Fruit fly (Drosophila melanogaster) whole organism, embryonic: ENCODE data around the gene Mrgn1.

Experiments
- ATbp ChIP-seq: fragments of 200-800 bp; sonication (Bioruptor generic); optimal IDR thresholded peaks from 2 replicates; lab custom pipeline; 2017; ENCODE audit warnings: missing biosample characterization, mild to moderate bottlenecking, missing genetic modification characterization, missing genetic modification reagents
- CG12659 ChIP-seq: fragments of 200-800 bp; sonication (Bioruptor generic); optimal IDR thresholded peaks from 3 replicates; lab custom pipeline; 2017; ENCODE audit warnings: mild to moderate bottlenecking, missing biosample characterization, missing genetic modification reagents, missing genetic modification characterization
- CG13424 ChIP-seq: fragments of 200-800 bp; sonication (Bioruptor generic); optimal IDR thresholded peaks from 2 replicates; lab custom pipeline; 2019; ENCODE audit warnings: missing biosample characterization, mild to moderate bottlenecking, missing genetic modification characterization, moderate library complexity
- CG13775 ChIP-seq: fragments of 200-800 bp; sonication (Bioruptor generic); optimal IDR thresholded peaks from 3 replicates; lab custom pipeline; 2017; ENCODE audit warnings: missing biosample characterization, mild to moderate bottlenecking, missing genetic modification characterization
- CG13894 ChIP-seq: fragments of 200-800 bp; sonication (Bioruptor generic); optimal IDR thresholded peaks from 3 replicates; lab custom pipeline; 2018; ENCODE audit warnings: missing biosample characterization, mild to moderate bottlenecking, missing genetic modification characterization, moderate library complexity
- CG14441 ChIP-seq: fragments of 200-800 bp; sonication (Bioruptor generic); IDR thresholded peaks from 2 replicates; pipeline ENCODE4 v1.3.6; 2022; ENCODE audit warnings: missing biosample characterization, missing genetic modification characterization
- CG1529 ChIP-seq: fragments of 200-800 bp; sonication (Bioruptor generic); optimal IDR thresholded peaks from 3 replicates; lab custom pipeline; 2018; ENCODE audit warnings: missing biosample characterization, missing genetic modification characterization
- CG17361 ChIP-seq: fragments of 200-800 bp; sonication (Bioruptor generic); IDR thresholded peaks from 3 replicates; pipeline ENCODE4 v1.3.6; 2022; ENCODE audit warnings: missing biosample characterization, missing genetic modification characterization
- CG17802 ChIP-seq: fragments of 200-800 bp; sonication (Bioruptor generic); optimal IDR thresholded peaks from 2 replicates; lab custom pipeline; 2018; ENCODE audit warnings: missing biosample characterization, mild to moderate bottlenecking, missing genetic modification characterization, moderate library complexity
- CG18262 ChIP-seq: fragments of 200-800 bp; optimal IDR thresholded peaks from 3 replicates; lab custom pipeline; 2019; ENCODE audit warnings: missing biosample characterization, mild to moderate bottlenecking, missing genetic modification characterization, moderate library complexity
- CG18764 ChIP-seq: fragments of 200-800 bp; sonication (Bioruptor generic); optimal IDR thresholded peaks from 3 replicates; lab custom pipeline; 2016; ENCODE audit warnings: missing biosample characterization, missing genetic modification characterization
- CG31224 ChIP-seq: fragments of 200-800 bp; sonication (Bioruptor generic); IDR thresholded peaks from 2 replicates; pipeline ENCODE4 v1.3.6; 2022; ENCODE audit warnings: missing biosample characterization, missing genetic modification characterization
- CG32767 ChIP-seq: fragments of 200-800 bp; sonication (Bioruptor generic); IDR thresholded peaks from 2 replicates; pipeline ENCODE4 v1.3.6; 2022; ENCODE audit warnings: missing biosample characterization, missing genetic modification characterization
- CG4328 ChIP-seq: fragments of 200-800 bp; sonication (Bioruptor generic); optimal IDR thresholded peaks from 3 replicates; lab custom pipeline; 2017; ENCODE audit warnings: missing biosample characterization, missing genetic modification reagents, missing genetic modification characterization
- CG5180 ChIP-seq: fragments of 200-800 bp; sonication (Bioruptor generic); optimal IDR thresholded peaks from 3 replicates; lab custom pipeline; 2017; ENCODE audit warnings: missing biosample characterization, missing genetic modification characterization, mild to moderate bottlenecking, moderate library complexity, missing genetic modification reagents
- CG6683 ChIP-seq: fragments of 200-800 bp; sonication (Bioruptor generic); optimal IDR thresholded peaks from 2 replicates; lab custom pipeline; 2017; ENCODE audit warnings: missing biosample characterization, mild to moderate bottlenecking, missing genetic modification characterization, missing genetic modification reagents
- CG6765 ChIP-seq: fragments of 200-800 bp; sonication (Bioruptor generic); optimal IDR thresholded peaks from 3 replicates; lab custom pipeline; 2017; ENCODE audit warnings: missing biosample characterization, mild to moderate bottlenecking, missing genetic modification characterization
- CG7745 ChIP-seq: fragments of 200-800 bp; sonication (Bioruptor generic); optimal IDR thresholded peaks from 2 replicates; lab custom pipeline; 2018; ENCODE audit warnings: missing biosample characterization, mild to moderate bottlenecking, missing genetic modification characterization, moderate library complexity
- CG7987 ChIP-seq: fragments of 200-800 bp; sonication (Bioruptor generic); optimal IDR thresholded peaks from 2 replicates; lab custom pipeline; 2018; ENCODE audit warnings: missing biosample characterization, mild to moderate bottlenecking, missing genetic modification characterization, moderate library complexity
- CG9817 ChIP-seq: fragments of 200-800 bp; sonication (Bioruptor generic); optimal IDR thresholded peaks from 2 replicates; lab custom pipeline; 2018; ENCODE audit warnings: missing biosample characterization, mild to moderate bottlenecking, missing genetic modification characterization, moderate library complexity
- CG9932 ChIP-seq: fragments of 200-800 bp; sonication (Bioruptor generic); IDR thresholded peaks from 2 replicates; pipeline ENCODE4 v1.3.6; 2022; ENCODE audit warnings: missing biosample characterization, missing genetic modification characterization
- HHEX ChIP-seq: fragments of 200-800 bp; sonication (Bioruptor generic); optimal IDR thresholded peaks from 3 replicates; lab custom pipeline; 2017; ENCODE audit warnings: missing biosample characterization, mild to moderate bottlenecking, missing genetic modification characterization, missing genetic modification reagents
- HLH3B ChIP-seq: fragments of 200-800 bp; sonication (Bioruptor generic); IDR thresholded peaks from 2 replicates; pipeline ENCODE4 v1.3.6; 2022; ENCODE audit warnings: missing biosample characterization, missing genetic modification characterization
- HLHmδ ChIP-seq: fragments of 200-800 bp; sonication (Bioruptor generic); optimal IDR thresholded peaks from 2 replicates; lab custom pipeline; 2018; ENCODE audit warnings: missing biosample characterization, mild to moderate bottlenecking, missing genetic modification characterization, moderate library complexity
- Hey ChIP-seq: fragments of 200-800 bp; sonication (Bioruptor generic); optimal IDR thresholded peaks from 3 replicates; lab custom pipeline; 2018; ENCODE audit warnings: missing biosample characterization, mild to moderate bottlenecking, missing genetic modification characterization
- HmgZ ChIP-seq: fragments of 200-800 bp; sonication (Bioruptor generic); optimal IDR thresholded peaks from 2 replicates; lab custom pipeline; 2018; ENCODE audit warnings: missing biosample characterization, mild to moderate bottlenecking, missing genetic modification characterization
- Hr39 ChIP-seq: fragments of >200 bp; optimal IDR thresholded peaks from 2 replicates; lab custom pipeline; 2017
- Nf-YC ChIP-seq: fragments of 200-800 bp; optimal IDR thresholded peaks from 3 replicates; lab custom pipeline; 2019; ENCODE audit warnings: missing biosample characterization, mild to moderate bottlenecking, missing genetic modification characterization, moderate library complexity
- Pdp1 ChIP-seq, 2 experiments: fragments of 200-800 bp; sonication (Bioruptor generic); optimal IDR thresholded peaks; 3 replicates each; lab custom pipeline; 2016; ENCODE audit warnings: missing biosample characterization in 2 of 2, missing genetic modification characterization in 2 of 2, mild to moderate bottlenecking in 1 of 2, moderate library complexity in 1 of 2
- Poxn ChIP-seq: fragments of 200-800 bp; sonication (Bioruptor generic); IDR thresholded peaks from 2 replicates; pipeline ENCODE4 v1.3.6; 2022; ENCODE audit warnings: missing biosample characterization, missing genetic modification characterization
- Ravus ChIP-seq: fragments of 200-800 bp; sonication (Bioruptor generic); IDR thresholded peaks from 2 replicates; pipeline ENCODE4 v1.3.6; 2022; ENCODE audit warnings: missing biosample characterization, missing genetic modification characterization
- Spps ChIP-seq: fragments of 200-800 bp; sonication (Bioruptor generic); optimal IDR thresholded peaks from 2 replicates; lab custom pipeline; 2018; ENCODE audit warnings: missing biosample characterization, mild to moderate bottlenecking, missing genetic modification characterization
- Trl ChIP-seq, 3 experiments: fragments of >200 bp in 2 of 3; fragments of 200-800 bp in 1 of 3; sonication (Bioruptor generic) in 1 of 3; optimal IDR thresholded peaks; 2 replicates in 1 of 3; 3 replicates in 2 of 3; lab custom pipeline; 2016 to 2017; ENCODE audit warnings: missing biosample characterization in 1 of 3, missing genetic modification characterization in 1 of 3
- al ChIP-seq: fragments of 200-800 bp; sonication (Bioruptor generic); IDR thresholded peaks from 2 replicates; pipeline ENCODE4 v1.3.6; 2022; ENCODE audit warnings: missing biosample characterization, missing genetic modification characterization
- ara ChIP-seq: fragments of 200-800 bp; sonication (Bioruptor generic); IDR thresholded peaks from 2 replicates; pipeline ENCODE4 v1.3.6; 2022; ENCODE audit warnings: missing biosample characterization, missing genetic modification characterization
- caup ChIP-seq: fragments of 200-800 bp; sonication (Bioruptor generic); optimal IDR thresholded peaks from 3 replicates; lab custom pipeline; 2017; ENCODE audit warnings: missing biosample characterization, mild to moderate bottlenecking, missing genetic modification characterization, moderate library complexity; ENCODE audit not compliant: severe bottlenecking
- crc ChIP-seq: fragments of 200-800 bp; sonication (Bioruptor generic); optimal IDR thresholded peaks from 2 replicates; lab custom pipeline; 2016; ENCODE audit warnings: missing biosample characterization, missing genetic modification characterization
- dati ChIP-seq: fragments of 200-800 bp; sonication (Bioruptor generic); IDR thresholded peaks from 2 replicates; pipeline ENCODE4 v1.3.6; 2022; ENCODE audit warnings: missing biosample characterization, missing genetic modification characterization
- fd64A ChIP-seq: fragments of 200-800 bp; sonication (Bioruptor generic); optimal IDR thresholded peaks from 3 replicates; lab custom pipeline; 2018; ENCODE audit warnings: missing biosample characterization, mild to moderate bottlenecking, missing genetic modification characterization
- fru ChIP-seq: fragments of >200 bp; optimal IDR thresholded peaks from 2 replicates; lab custom pipeline; 2017
- lmd ChIP-seq: fragments of 200-800 bp; sonication (Bioruptor generic); IDR thresholded peaks from 2 replicates; pipeline ENCODE4 v1.3.6; 2022; ENCODE audit warnings: missing biosample characterization, missing genetic modification characterization
- pfk ChIP-seq: fragments of 200-800 bp; sonication (Bioruptor generic); optimal IDR thresholded peaks from 2 replicates; lab custom pipeline; 2018; ENCODE audit warnings: missing biosample characterization, mild to moderate bottlenecking, missing genetic modification characterization, moderate library complexity
- phol ChIP-seq: fragments of 200-800 bp; sonication (Bioruptor generic); optimal IDR thresholded peaks from 3 replicates; lab custom pipeline; 2018; ENCODE audit warnings: missing biosample characterization, mild to moderate bottlenecking, missing genetic modification characterization, moderate library complexity
- sens ChIP-seq: fragments of 200-800 bp; sonication (Bioruptor generic); peaks from one replicate; lab custom pipeline; 2016; ENCODE audit warnings: missing biosample characterization, missing genetic modification characterization
- slbo ChIP-seq: fragments of 200-800 bp; sonication (Bioruptor generic); IDR thresholded peaks from 2 replicates; pipeline ENCODE4 v1.3.6; 2022; ENCODE audit warnings: missing biosample characterization, missing genetic modification characterization
- stc ChIP-seq: fragments of 200-800 bp; sonication (Bioruptor generic); IDR thresholded peaks from 2 replicates; pipeline ENCODE4 v1.3.6; 2022; ENCODE audit warnings: missing biosample characterization, missing genetic modification characterization
- tgo ChIP-seq: fragments of 200-800 bp; sonication (Bioruptor generic); IDR thresholded peaks from 3 replicates; pipeline ENCODE4 v1.3.6; 2022; ENCODE audit warnings: missing biosample characterization, missing genetic modification characterization
- tup ChIP-seq: fragments of 200-800 bp; sonication (Bioruptor generic); optimal IDR thresholded peaks from 2 replicates; lab custom pipeline; 2016; ENCODE audit warnings: missing biosample characterization, mild to moderate bottlenecking, missing genetic modification characterization, moderate library complexity
- wor ChIP-seq: fragments of 200-800 bp; sonication (Bioruptor generic); IDR thresholded peaks from 2 replicates; pipeline ENCODE4 v1.3.6; 2022; ENCODE audit warnings: missing biosample characterization, missing genetic modification characterization

The Mrgn1 gene

DNA sequence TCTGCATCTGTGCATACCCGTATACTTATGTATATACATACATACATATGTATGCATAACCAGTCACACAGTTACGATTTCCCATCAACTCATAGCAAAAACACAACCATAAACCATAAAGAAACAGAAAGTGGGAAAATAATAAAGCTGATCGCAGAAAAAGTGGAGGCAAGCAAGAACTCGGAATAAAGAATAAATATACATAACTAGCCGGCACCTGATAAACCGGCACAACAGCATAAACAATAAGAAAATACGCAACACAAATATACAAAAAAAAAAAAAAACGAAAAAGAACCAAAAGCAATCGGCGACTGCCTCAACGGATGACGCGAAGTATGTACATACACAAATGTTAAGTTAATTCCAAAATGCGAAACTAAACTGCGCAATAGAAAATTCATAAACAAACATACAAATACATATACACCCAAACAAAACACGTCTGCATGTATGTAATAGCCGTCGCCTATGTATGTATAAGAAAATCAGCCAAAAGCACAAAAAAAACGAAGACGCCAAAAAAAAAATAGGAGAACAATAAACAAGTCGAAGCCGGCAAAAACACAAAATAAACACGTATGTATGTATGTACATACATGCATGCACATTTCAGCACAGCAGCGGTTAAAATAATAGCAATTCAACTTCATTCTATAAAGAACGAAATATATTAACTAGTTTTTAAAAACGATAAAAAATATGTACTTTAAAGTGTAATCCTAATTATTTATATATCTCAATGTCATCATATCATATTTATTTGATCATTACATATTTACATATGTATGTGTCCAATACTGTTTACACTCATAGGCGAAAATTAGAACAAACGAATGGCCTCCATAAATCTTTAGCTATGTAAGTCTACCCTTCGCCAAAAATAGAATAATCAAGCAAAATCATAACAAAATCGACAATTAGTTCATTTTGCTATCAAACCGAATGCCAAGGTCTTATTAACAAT, 27.4 kb upstream of the Mrgn1 start (continued):
- TF ChIP-seq HmgZ (peak; percentile 70), CG31224 (GFP tag; lab: Robert Waterston, UW) (peak; percentile 58), lmd (peak; percentile 80), Ravus (GFP tag; lab: Robert Waterston, UW) (peak; percentile 49), CG5180 (peak; percentile 33), CG17802 (no peak), fd64A (GFP tag; lab: Kevin White, UChicago) (no peak), CG9817 (tag; lab: Kevin White, UChicago) (peak; percentile 49), dati (GFP tag; lab: Robert Waterston, UW) (no peak), sens (GFP tag; lab: Kevin White, UChicago) (peak; percentile 89), HLH3B (GFP tag; lab: Robert Waterston, UW) (peak; percentile 78), CG7987 (GFP tag; lab: Kevin White, UChicago) (peak; percentile 2), stc (GFP tag; lab: Robert Waterston, UW) (peak; percentile 84), ATbp (GFP tag; lab: Kevin White, UChicago) (no peak), Hey (tag; lab: Kevin White, UChicago) (no peak), CG4328 (GFP tag; lab: Kevin White, UChicago) (no peak), HHEX (GFP tag; lab: Kevin White, UChicago) (peak; percentile 54), slbo (peak; percentile 85), phol (tag; lab: Kevin White, UChicago) (peak; percentile 53), CG12659 (peak; percentile 74), CG13775 (peak; percentile 55), CG13424 (peak; percentile 73), CG18262 (tag; lab: Kevin White, UChicago) (peak; percentile 74), CG13894 (peak; percentile 3), caup (peak; percentile 57), CG18764 (GFP tag; lab: Kevin White, UChicago) (peak; percentile 36), tup (no peak), CG1529 (GFP tag; lab: Kevin White, UChicago) (no peak), HLHmδ (GFP tag; lab: Kevin White, UChicago) (no peak), pfk (GFP tag; lab: Kevin White, UChicago) (no peak), ara (GFP tag; lab: Robert Waterston, UW) (peak; percentile 59), Hr39 (lab: Kevin White, UChicago) (no peak), Poxn (GFP tag; lab: Robert Waterston, UW) (no peak), crc (GFP tag; lab: Kevin White, UChicago) (peak; percentile 41), CG9932 (GFP tag; lab: Robert Waterston, UW) (peak; percentile 83), CG7745 (no peak), Spps (no peak), CG6683 (peak; percentile 17), fru (lab: Kevin White, UChicago) (no peak), CG14441 (GFP tag; lab: Robert Waterston, UW) (peak; percentile 61), Pdp1 (GFP tag; optimal IDR thresholded peaks at IDR 0.05; lab: Kevin White, UChicago) (peak in 1 of 2 experiments; percentile 14), Nf-YC (tag; lab: Kevin White, UChicago) (peak; percentile 14), Trl (optimal IDR thresholded peaks at IDR 0.05; lab: Kevin White, UChicago) (no peak), Trl (GFP tag; optimal IDR thresholded peaks at IDR 0.05; lab: Kevin White, UChicago) (no peak), tgo (GFP tag; lab: Robert Waterston, UW) (peak; percentile 83), CG6765 (GFP tag; lab: Kevin White, UChicago) (peak; percentile 22), al (peak; percentile 79), CG32767 (GFP tag; lab: Robert Waterston, UW) (peak; percentile 48), CG17361 (GFP tag; lab: Robert Waterston, UW) (peak; percentile 79), wor (no peak)
